Fruit fly (Drosophila melanogaster): ENCODE data around the gene nAChRbeta3.

nAChRbeta3 gene

DNA sequence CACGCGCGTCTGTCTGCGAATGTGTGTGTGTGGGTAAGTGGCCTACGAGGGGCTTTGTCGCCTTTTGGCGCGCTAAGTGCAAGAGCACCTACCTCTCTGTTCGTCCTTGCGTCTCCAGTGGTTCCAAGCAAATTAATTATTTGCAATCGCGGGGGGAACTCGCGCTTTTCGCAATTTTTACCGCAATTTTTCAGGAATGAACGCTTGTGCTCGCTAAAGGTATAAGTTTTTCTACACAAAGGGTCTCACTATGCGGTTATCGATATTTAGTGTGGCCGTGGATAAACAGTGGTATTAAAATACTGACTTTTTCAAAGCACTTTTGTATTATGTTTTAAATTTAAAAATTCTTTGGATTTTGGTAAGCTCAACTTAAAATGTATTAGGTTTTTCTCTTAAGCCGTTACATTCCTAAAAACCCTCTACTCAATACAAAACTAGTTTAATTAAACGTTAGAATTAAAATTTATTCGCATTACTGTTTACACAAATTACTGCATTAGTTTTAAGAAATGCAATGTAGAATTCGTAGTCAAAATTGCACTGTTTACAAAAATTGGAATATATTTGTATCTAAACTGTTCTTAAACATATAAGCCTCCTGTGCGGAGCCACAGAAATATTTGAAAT lies 2.5 kb upstream of the nAChRbeta3 start, which contains the start of gene lwr (continued):
- TF ChIP-seq CG17802 (tag; optimal IDR thresholded peaks at IDR 0.05) (no peak), CG6689 (GFP tag; IDR thresholded peaks at IDR 0.05) (no peak), btn (GFP tag; optimal IDR thresholded peaks at IDR 0.05) (no peak), CHES-1-like (GFP tag; optimal IDR thresholded peaks at IDR 0.05) (peak; percentile 18), CG11398 (GFP tag; optimal IDR thresholded peaks at IDR 0.05) (no peak), Deaf1 (tag; optimal IDR thresholded peaks at IDR 0.05) (no peak), eyg (GFP tag; optimal IDR thresholded peaks at IDR 0.05) (no peak), sqz (GFP tag; optimal IDR thresholded peaks at IDR 0.05) (no peak), hbn (GFP tag; IDR thresholded peaks at IDR 0.05; ENCODE audit: partially characterized antibody) (peak; percentile 61), CG18476 (GFP tag; optimal IDR thresholded peaks at IDR 0.05) (no peak), CG8290 (GFP tag; optimal IDR thresholded peaks at IDR 0.05) (no peak), CG8290 (tag; optimal IDR thresholded peaks at IDR 0.05) (no peak), lov (optimal IDR thresholded peaks at IDR 0.05) (no peak), lov (GFP tag; IDR thresholded peaks at IDR 0.05) (no peak), Rx (GFP tag; IDR thresholded peaks at IDR 0.05) (no peak), ato (GFP tag; IDR thresholded peaks at IDR 0.05; ENCODE audit: partially characterized antibody) (no peak), CG4360 (GFP tag; IDR thresholded peaks at IDR 0.05) (no peak), Opbp (GFP tag; IDR thresholded peaks at IDR 0.05; ENCODE audit: partially characterized antibody) (peak; percentile 64; the same call in 1 of the 3 replicates), CG30403 (GFP tag; optimal IDR thresholded peaks at IDR 0.05) (no peak), CG10274 (GFP tag; optimal IDR thresholded peaks at IDR 0.05) (no peak), CG11456 (GFP tag; IDR thresholded peaks at IDR 0.05) (no peak), Mes4 (GFP tag; optimal IDR thresholded peaks at IDR 0.05) (no peak), E2f1 (GFP tag; IDR thresholded peaks at IDR 0.05) (no peak), CG11247 (GFP tag; IDR thresholded peaks at IDR 0.05) (no peak), NC2α (GFP tag; optimal IDR thresholded peaks at IDR 0.05) (no peak), CG13287 (GFP tag; IDR thresholded peaks at IDR 0.05; ENCODE audit: partially characterized antibody) (peak; percentile 73), CG7745 (tag; optimal IDR thresholded peaks at IDR 0.05) (no peak), yki (optimal IDR thresholded peaks at IDR 0.05) (no peak), trh (GFP tag; optimal IDR thresholded peaks at IDR 0.05) (no peak), Scr (GFP tag; IDR thresholded peaks at IDR 0.05; ENCODE audit: partially characterized antibody) (peak; percentile 57), CG30020 (tag; optimal IDR thresholded peaks at IDR 0.05) (peak; percentile 38), PHDP (tag; optimal IDR thresholded peaks at IDR 0.05) (peak; percentile 6), H2.0 (GFP tag; IDR thresholded peaks at IDR 0.05) (no peak), CG8924 (tag; optimal IDR thresholded peaks at IDR 0.05) (no peak), Fer3 (tag; optimal IDR thresholded peaks at IDR 0.05) (no peak), bigmax (GFP tag; optimal IDR thresholded peaks at IDR 0.05) (no peak), CG4617 (GFP tag; optimal IDR thresholded peaks at IDR 0.05; ENCODE audit: borderline replicate concordance) (peak; percentile 90), CG14050 (GFP tag; IDR thresholded peaks at IDR 0.05) (no peak), Poxn (GFP tag; IDR thresholded peaks at IDR 0.05) (no peak), eve (GFP tag; optimal IDR thresholded peaks at IDR 0.05) (no peak), gcm (GFP tag; optimal IDR thresholded peaks at IDR 0.05) (no peak), disco-r (GFP tag; optimal IDR thresholded peaks at IDR 0.05) (no peak), pfk (GFP tag; optimal IDR thresholded peaks at IDR 0.05) (no peak), CG8281 (tag; optimal IDR thresholded peaks at IDR 0.05) (no peak), CG3281 (GFP tag; optimal IDR thresholded peaks at IDR 0.05) (no peak), phol (tag; optimal IDR thresholded peaks at IDR 0.05) (peak; percentile 40), Bteb2 (GFP tag; optimal IDR thresholded peaks at IDR 0.05) (no peak), CG16863 (GFP tag; optimal IDR thresholded peaks at IDR 0.05) (no peak), sug (tag; optimal IDR thresholded peaks at IDR 0.05) (peak; percentile 21), CG42726 (GFP tag; IDR thresholded peaks at IDR 0.05; ENCODE audit: partially characterized antibody) (peak; percentile 47; the same call in 1 of the 2 replicates), Atf3 (GFP tag; optimal IDR thresholded peaks at IDR 0.05) (no peak)

All from whole organism, embryonic.